Worm (Caenorhabditis elegans) whole organism, mixed stage, embryonic: ENCODE measurements around the gene Y50D4A.10.
A peak's percentile ranks its signal among the peaks of the same experiment; 100 is the strongest.

ENCODE experiments used
- bed-3 ChIP-seq: fragments of 200-800 bp; sonication (Bioruptor generic); optimal IDR thresholded peaks from 3 replicates; lab custom pipeline; 2018; ENCODE audit warnings: mild to moderate bottlenecking, missing genetic modification characterization, moderate library complexity, missing compliant biosample characterization
- blmp-1 ChIP-seq: fragments of 150-350 bp; optimal IDR thresholded peaks from 2 replicates; lab custom pipeline; 2014; ENCODE audit warnings: missing biosample characterization, missing genetic modification characterization
- ceh-39 ChIP-seq: fragments of 150-350 bp; optimal IDR thresholded peaks from 2 replicates; lab custom pipeline; 2014; ENCODE audit warnings: missing biosample characterization, missing genetic modification characterization
- ceh-43 ChIP-seq: fragments of 200-800 bp; sonication (Bioruptor generic); optimal IDR thresholded peaks from 2 replicates; lab custom pipeline; 2018; ENCODE audit warnings: mild to moderate bottlenecking, missing genetic modification characterization, moderate library complexity, missing compliant biosample characterization
- ceh-83 ChIP-seq: fragments of 200-800 bp; sonication (Bioruptor generic); optimal IDR thresholded peaks from 2 replicates; lab custom pipeline; 2018; ENCODE audit warnings: mild to moderate bottlenecking, missing genetic modification characterization, missing compliant biosample characterization
- ces-1 ChIP-seq: fragments of 150-350 bp; optimal IDR thresholded peaks from 2 replicates; lab custom pipeline; 2014; ENCODE audit warnings: missing biosample characterization, missing genetic modification reagents, missing genetic modification characterization
- cnd-1 ChIP-seq: fragments of 200-800 bp; sonication (Bioruptor generic); optimal IDR thresholded peaks from 2 replicates; lab custom pipeline; 2018; ENCODE audit warnings: mild to moderate bottlenecking, missing genetic modification characterization, missing compliant biosample characterization
- drap-1 ChIP-seq: fragments of 200-800 bp; sonication (Bioruptor generic); optimal IDR thresholded peaks from 3 replicates; lab custom pipeline; 2018; ENCODE audit warnings: mild to moderate bottlenecking, missing genetic modification characterization, missing compliant biosample characterization
- elt-1 ChIP-seq: sonication (generic microtip); optimal IDR thresholded peaks from 2 replicates; lab custom pipeline; 2017; ENCODE audit warnings: missing genetic modification characterization, mild to moderate bottlenecking, missing compliant biosample characterization, antibody characterized with exemption, moderate library complexity, borderline replicate concordance; ENCODE audit not compliant: insufficient read depth
- elt-3 ChIP-seq: fragments of 150-350 bp; optimal IDR thresholded peaks from 2 replicates; lab custom pipeline; 2014; ENCODE audit warnings: missing biosample characterization, missing genetic modification characterization
- flh-1 ChIP-seq: fragments of 200-800 bp; sonication (Bioruptor generic); optimal IDR thresholded peaks from 2 replicates; lab custom pipeline; 2018; ENCODE audit warnings: mild to moderate bottlenecking, missing genetic modification characterization, moderate library complexity, missing compliant biosample characterization
- hlh-1 ChIP-seq: fragments of 150-350 bp; optimal IDR thresholded peaks from 2 replicates; lab custom pipeline; 2014; ENCODE audit warnings: missing biosample characterization, missing genetic modification reagents, missing genetic modification characterization
- lin-13 ChIP-seq: fragments of 150-350 bp; optimal IDR thresholded peaks from 2 replicates; lab custom pipeline; 2014; ENCODE audit warnings: missing biosample characterization, missing genetic modification characterization
- lin-32 ChIP-seq: fragments of 200-800 bp; sonication (Bioruptor generic); optimal IDR thresholded peaks from 2 replicates; lab custom pipeline; 2018; ENCODE audit warnings: mild to moderate bottlenecking, missing genetic modification characterization, missing compliant biosample characterization
- lsy-2 ChIP-seq: fragments of 150-350 bp; optimal IDR thresholded peaks from 2 replicates; lab custom pipeline; 2014; ENCODE audit warnings: missing biosample characterization, missing genetic modification characterization
- mab-5 ChIP-seq: fragments of 150-350 bp; optimal IDR thresholded peaks from 2 replicates; lab custom pipeline; 2014; ENCODE audit warnings: missing biosample characterization, missing genetic modification characterization
- mep-1 ChIP-seq: fragments of 150-350 bp; optimal IDR thresholded peaks from 2 replicates; lab custom pipeline; 2017; ENCODE audit warnings: missing biosample characterization, missing genetic modification reagents, missing genetic modification characterization, inconsistent platforms
- mls-2 ChIP-seq: sonication (generic microtip); optimal IDR thresholded peaks from 2 replicates; lab custom pipeline; 2016; ENCODE audit warnings: mild to moderate bottlenecking, missing genetic modification characterization, moderate library complexity, missing compliant biosample characterization
- nhr-12 ChIP-seq: fragments of 150-350 bp; optimal IDR thresholded peaks from 2 replicates; lab custom pipeline; 2014; ENCODE audit warnings: missing biosample characterization, missing genetic modification characterization
- nhr-2 ChIP-seq: fragments of 150-350 bp; optimal IDR thresholded peaks from 2 replicates; lab custom pipeline; 2014; ENCODE audit warnings: missing biosample characterization, missing genetic modification characterization
- nhr-28 ChIP-seq: fragments of 150-350 bp; optimal IDR thresholded peaks from 2 replicates; lab custom pipeline; 2014; ENCODE audit warnings: missing biosample characterization, missing genetic modification characterization
- nhr-76 ChIP-seq: sonication (generic microtip); optimal IDR thresholded peaks from 2 replicates; lab custom pipeline; 2017; ENCODE audit warnings: missing biosample characterization, missing genetic modification characterization
- pha-4 ChIP-seq: fragments of 150-350 bp; optimal IDR thresholded peaks from 2 replicates; lab custom pipeline; 2018; ENCODE audit warnings: missing biosample characterization, missing genetic modification reagents, missing genetic modification characterization
- sem-2 ChIP-seq: fragments of 200-800 bp; sonication (Bioruptor generic); optimal IDR thresholded peaks from 2 replicates; lab custom pipeline; 2018; ENCODE audit warnings: mild to moderate bottlenecking, missing genetic modification characterization, missing compliant biosample characterization
- sptf-1 ChIP-seq: sonication (generic microtip); optimal IDR thresholded peaks from 2 replicates; lab custom pipeline; 2017; ENCODE audit warnings: mild to moderate bottlenecking, missing genetic modification characterization, moderate library complexity, missing compliant biosample characterization
- tbx-8 ChIP-seq: fragments of 200-800 bp; sonication (Bioruptor generic); optimal IDR thresholded peaks from 2 replicates; lab custom pipeline; 2018; ENCODE audit warnings: mild to moderate bottlenecking, missing genetic modification characterization, moderate library complexity, missing compliant biosample characterization
- unc-120 ChIP-seq: sonication (generic microtip); optimal IDR thresholded peaks from 2 replicates; lab custom pipeline; 2017; ENCODE audit warnings: missing genetic modification characterization, missing compliant biosample characterization; ENCODE audit not compliant: poor library complexity, severe bottlenecking
- unc-39 ChIP-seq: fragments of 150-350 bp; optimal IDR thresholded peaks from 2 replicates; lab custom pipeline; 2014; ENCODE audit warnings: missing biosample characterization, missing genetic modification characterization
- unc-62 ChIP-seq: fragments of 150-350 bp; optimal IDR thresholded peaks from 2 replicates; lab custom pipeline; 2014; ENCODE audit warnings: missing biosample characterization, missing genetic modification reagents, missing genetic modification characterization
- zip-8 ChIP-seq: fragments of 150-350 bp; optimal IDR thresholded peaks from 2 replicates; lab custom pipeline; 2014; ENCODE audit warnings: missing biosample characterization, missing genetic modification characterization
- ztf-11 ChIP-seq: fragments of 150-350 bp; optimal IDR thresholded peaks from 2 replicates; lab custom pipeline; 2014; ENCODE audit warnings: missing biosample characterization, missing genetic modification characterization

Y50D4A.10 gene

DNA sequence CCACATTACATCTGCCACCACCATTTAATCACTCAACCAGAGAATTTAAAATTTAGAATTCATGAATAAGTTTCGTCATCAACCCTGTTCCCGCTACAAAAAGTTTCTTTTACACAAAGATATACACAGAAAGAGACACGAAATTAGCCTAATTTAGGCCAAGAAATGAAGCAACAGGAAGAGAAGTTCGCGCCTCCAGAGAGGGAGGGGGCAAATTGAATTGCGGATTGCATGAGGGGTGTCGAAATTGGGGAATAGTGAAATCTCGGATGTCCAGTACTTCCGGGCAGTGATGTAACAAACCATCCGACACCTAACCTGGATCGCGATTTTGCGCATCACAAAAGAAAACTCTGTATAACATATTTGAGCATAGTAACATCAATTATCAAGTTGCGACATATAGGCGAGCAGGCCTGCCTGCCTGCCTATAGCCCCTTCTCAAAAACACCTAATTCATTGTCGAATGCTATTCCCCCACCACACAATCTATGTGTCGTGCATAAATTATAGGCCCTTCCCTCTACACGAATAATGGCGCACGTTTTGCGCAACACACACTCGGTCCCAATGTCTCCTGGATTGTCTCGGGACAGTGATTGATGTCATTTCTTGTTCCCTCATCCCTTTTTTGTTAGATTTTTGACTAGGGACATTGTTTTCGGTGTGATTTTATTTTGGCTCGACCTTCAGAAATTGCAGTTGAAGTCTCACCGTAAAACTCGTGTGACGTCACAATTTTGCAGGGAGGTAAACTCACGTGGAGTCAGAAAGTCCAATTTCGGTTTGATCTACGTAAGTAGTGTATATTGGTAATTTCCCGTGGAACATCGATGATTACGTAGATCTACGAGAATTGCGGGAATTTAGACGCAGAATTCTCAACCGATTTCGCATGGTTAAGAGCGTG is 7.6 kb upstream of the Y50D4A.10 start:
- no peak for TF ChIP-seq ceh-43 (GFP tag; lab: Kevin White, UChicago)
- TF ChIP-seq nhr-12 (tag; lab: Kevin White, UChicago), result no peak
- peak; percentile 57 for TF ChIP-seq zip-8 (tag; lab: Kevin White, UChicago)
- no peak for TF ChIP-seq nhr-28 (tag; lab: Kevin White, UChicago)
- no peak for TF ChIP-seq hlh-1 (tag; lab: Kevin White, UChicago)
- TF ChIP-seq nhr-76, result no peak
- TF ChIP-seq unc-62, result peak; percentile 81
- no peak for TF ChIP-seq ztf-11 (tag; lab: Kevin White, UChicago)
- no peak for TF ChIP-seq ceh-83
- TF ChIP-seq mls-2 (tag; lab: Kevin White, UChicago), result no peak
- TF ChIP-seq ces-1 (GFP tag; lab: Kevin White, UChicago), result peak; percentile 88
- TF ChIP-seq nhr-2, result peak; percentile 18
- no peak for TF ChIP-seq lin-32 (GFP tag; lab: Kevin White, UChicago)

- TF ChIP-seq mls-2 (tag; lab: Kevin White, UChicago) (no peak), blmp-1 (no peak), tbx-8 (GFP tag; lab: Kevin White, UChicago) (no peak), ceh-43 (GFP tag; lab: Kevin White, UChicago) (no peak), pha-4 (tag; lab: Kevin White, UChicago) (no peak), lsy-2 (no peak), sptf-1 (tag; lab: Kevin White, UChicago) (no peak), mep-1 (no peak), zip-8 (tag; lab: Kevin White, UChicago) (no peak)
Measured at ce11 chrV:1226239-1226638, 5.9 kb upstream of the Y50D4A.10 start.

DNA sequence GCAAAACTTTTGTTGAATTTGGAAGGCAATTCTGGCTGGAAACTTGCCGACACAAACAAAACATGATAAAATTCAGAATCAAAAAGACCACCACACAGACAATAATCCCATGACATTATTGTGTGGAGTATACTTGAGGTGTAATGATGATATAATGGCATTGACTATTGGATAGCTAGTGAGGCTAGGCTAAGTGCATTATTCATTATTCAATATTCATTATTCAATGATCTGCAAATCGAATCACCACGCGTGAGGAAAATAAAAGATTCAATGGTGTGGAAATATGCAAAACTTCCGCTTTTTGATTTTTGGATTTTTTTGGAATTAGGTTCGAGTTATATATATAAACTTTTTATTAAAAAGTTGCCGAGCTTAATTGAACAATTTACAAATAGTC is 3.2 kb upstream of the Y50D4A.10 start:
- TF ChIP-seq ces-1 (GFP tag; lab: Kevin White, UChicago), result peak; percentile 98
- TF ChIP-seq mep-1, result no peak

- TF ChIP-seq cnd-1 (tag; lab: Kevin White, UChicago), result no peak
- TF ChIP-seq sem-2, result no peak
- no peak for TF ChIP-seq drap-1 (GFP tag; lab: Kevin White, UChicago)
- TF ChIP-seq nhr-28 (tag; lab: Kevin White, UChicago), result no peak
- TF ChIP-seq mab-5, result no peak
- no peak for TF ChIP-seq lin-13 (tag; lab: Kevin White, UChicago)
- no peak for TF ChIP-seq flh-1 (GFP tag; lab: Kevin White, UChicago)
- no peak for TF ChIP-seq lin-32 (GFP tag; lab: Kevin White, UChicago)
- TF ChIP-seq mep-1, result no peak
- no peak for TF ChIP-seq zip-8 (tag; lab: Kevin White, UChicago)
- no peak for TF ChIP-seq unc-39 (tag; lab: Kevin White, UChicago)
- no peak for TF ChIP-seq nhr-76
- TF ChIP-seq elt-3 (tag; lab: Kevin White, UChicago), result no peak
- no peak for TF ChIP-seq ceh-39 (tag; lab: Kevin White, UChicago)
Measured at ce11 chrV:1207589-1207988, 12.8 kb downstream of the Y50D4A.10 start, which contains the start of gene Y50D4A.1. TSS of gene Y50D4A.1 (plus strand) at chrV:1207889.

- TF ChIP-seq cnd-1 (tag; lab: Kevin White, UChicago) (no peak), ces-1 (GFP tag; lab: Kevin White, UChicago) (peak; percentile 64), tbx-8 (GFP tag; lab: Kevin White, UChicago) (no peak), mls-2 (tag; lab: Kevin White, UChicago) (peak; percentile 11), unc-62 (no peak)
Measured at ce11 chrV:1206971-1207370, 13.4 kb downstream of the Y50D4A.10 start, which contains the start of gene Y50D4A.5. TSS of gene Y50D4A.5 (plus strand) at chrV:1207307.

ce11 chrV:1201717-1202116 is 18.6 kb downstream of the Y50D4A.10 start:
- TF ChIP-seq nhr-12 (tag; lab: Kevin White, UChicago) (no peak), mep-1 (no peak), bed-3 (GFP tag; lab: Kevin White, UChicago) (no peak), lin-13 (tag; lab: Kevin White, UChicago) (no peak), unc-62 (no peak), ceh-39 (tag; lab: Kevin White, UChicago) (no peak), mab-5 (no peak), unc-120 (tag; lab: Kevin White, UChicago) (no peak), elt-1 (tag; lab: Kevin White, UChicago) (no peak), blmp-1 (no peak), lsy-2 (no peak), lin-32 (GFP tag; lab: Kevin White, UChicago) (no peak)
